Fruit fly (Drosophila melanogaster) whole organism, embryonic: ENCODE results near the gene CG13097.

Experiments used
- ATbp ChIP-seq: fragments of 200-800 bp; sonication (Bioruptor generic); optimal IDR thresholded peaks from 2 replicates; lab custom pipeline; 2017; ENCODE audit warnings: missing biosample characterization, mild to moderate bottlenecking, missing genetic modification characterization, missing genetic modification reagents
- Abd-B ChIP-seq: fragments of 200-800 bp; sonication (Bioruptor generic); optimal IDR thresholded peaks from 2 replicates; lab custom pipeline; 2018; ENCODE audit warnings: missing biosample characterization, mild to moderate bottlenecking, missing genetic modification characterization, moderate library complexity
- Atf3 ChIP-seq: fragments of 200-800 bp; sonication (Bioruptor generic); optimal IDR thresholded peaks from 3 replicates; lab custom pipeline; 2016; ENCODE audit warnings: missing biosample characterization, missing genetic modification characterization
- Atf6 ChIP-seq: fragments of 200-800 bp; sonication (Bioruptor generic); IDR thresholded peaks from 2 replicates; pipeline ENCODE4 v1.3.6; 2022; ENCODE audit warnings: missing biosample characterization, missing genetic modification characterization
- Bteb2 ChIP-seq: fragments of 200-800 bp; sonication (Bioruptor generic); optimal IDR thresholded peaks from 2 replicates; lab custom pipeline; 2016; ENCODE audit warnings: missing biosample characterization, missing genetic modification characterization
- CG11085 ChIP-seq: fragments of 200-800 bp; sonication (Bioruptor generic); IDR thresholded peaks from 2 replicates; pipeline ENCODE4 v1.3.6; 2022; ENCODE audit warnings: missing biosample characterization, missing genetic modification characterization
- CG11504 ChIP-seq: fragments of 200-800 bp; sonication (Bioruptor generic); optimal IDR thresholded peaks from 3 replicates; lab custom pipeline; 2019; ENCODE audit warnings: missing biosample characterization, mild to moderate bottlenecking, missing genetic modification characterization, moderate library complexity
- CG12071 ChIP-seq: fragments of 200-800 bp; sonication (Bioruptor generic); optimal IDR thresholded peaks from 3 replicates; lab custom pipeline; 2018; ENCODE audit warnings: missing biosample characterization, mild to moderate bottlenecking, missing genetic modification characterization
- CG12219 ChIP-seq: fragments of 200-800 bp; sonication (Bioruptor generic); optimal IDR thresholded peaks from 3 replicates; lab custom pipeline; 2018; ENCODE audit warnings: missing biosample characterization, mild to moderate bottlenecking, missing genetic modification characterization
- CG14014 ChIP-seq: fragments of 200-800 bp; sonication (Bioruptor generic); IDR thresholded peaks from 2 replicates; pipeline ENCODE4 v1.3.6; 2022; ENCODE audit warnings: missing biosample characterization, missing genetic modification characterization
- CG1603 ChIP-seq: fragments of 200-800 bp; sonication (Bioruptor generic); optimal IDR thresholded peaks from 2 replicates; lab custom pipeline; 2019; ENCODE audit warnings: missing biosample characterization, mild to moderate bottlenecking, missing genetic modification characterization, moderate library complexity
- CG17328 ChIP-seq: fragments of 200-800 bp; sonication (Bioruptor generic); IDR thresholded peaks from 2 replicates; pipeline ENCODE4 v1.3.6; 2022; ENCODE audit warnings: missing biosample characterization, missing genetic modification characterization
- CG17612 ChIP-seq: fragments of 200-800 bp; sonication (Bioruptor generic); IDR thresholded peaks from 2 replicates; pipeline ENCODE4 v1.3.6; 2022; ENCODE audit warnings: missing biosample characterization, missing genetic modification characterization
- CG17829 ChIP-seq: fragments of 200-800 bp; optimal IDR thresholded peaks from 2 replicates; lab custom pipeline; 2019; ENCODE audit warnings: missing biosample characterization, mild to moderate bottlenecking, missing genetic modification characterization, moderate library complexity
- CG17912 ChIP-seq: fragments of 200-800 bp; sonication (Bioruptor generic); optimal IDR thresholded peaks from 2 replicates; lab custom pipeline; 2018; ENCODE audit warnings: missing biosample characterization, mild to moderate bottlenecking, missing genetic modification characterization
- CG1792 ChIP-seq: fragments of 200-800 bp; sonication (Bioruptor generic); optimal IDR thresholded peaks from 2 replicates; lab custom pipeline; 2016; ENCODE audit warnings: missing biosample characterization, missing genetic modification characterization
- CG2712 ChIP-seq: fragments of 200-800 bp; optimal IDR thresholded peaks from 3 replicates; lab custom pipeline; 2019; ENCODE audit warnings: missing biosample characterization, mild to moderate bottlenecking, missing genetic modification characterization, moderate library complexity
- CG33213 ChIP-seq: fragments of 200-800 bp; sonication (Bioruptor generic); optimal IDR thresholded peaks from 3 replicates; lab custom pipeline; 2016; ENCODE audit warnings: missing biosample characterization, missing genetic modification characterization
- CG33557 ChIP-seq: fragments of 200-800 bp; sonication (Bioruptor generic); optimal IDR thresholded peaks from 2 replicates; lab custom pipeline; 2019; ENCODE audit warnings: missing biosample characterization, mild to moderate bottlenecking, missing genetic modification characterization, moderate library complexity
- CG3838 ChIP-seq: fragments of 200-800 bp; sonication (Bioruptor generic); optimal IDR thresholded peaks from 3 replicates; lab custom pipeline; 2016; ENCODE audit warnings: missing biosample characterization, missing genetic modification characterization
- CG42726 ChIP-seq: fragments of 200-800 bp; sonication (Bioruptor generic); IDR thresholded peaks from 2 replicates; pipeline ENCODE4 v1.3.6; 2022; ENCODE audit warnings: missing biosample characterization, missing genetic modification characterization; ENCODE audit not compliant: partially characterized antibody
- CrebB ChIP-seq: fragments of 200-800 bp; sonication (Bioruptor generic); optimal IDR thresholded peaks from 3 replicates; lab custom pipeline; 2018; ENCODE audit warnings: missing biosample characterization, mild to moderate bottlenecking, missing genetic modification characterization
- Dbx ChIP-seq: fragments of 200-800 bp; sonication (Bioruptor generic); IDR thresholded peaks from 3 replicates; pipeline ENCODE4 v1.3.6; 2022; ENCODE audit warnings: missing biosample characterization, missing genetic modification characterization
- Dek ChIP-seq: fragments of 200-800 bp; sonication (Bioruptor generic); optimal IDR thresholded peaks from 3 replicates; lab custom pipeline; 2019; ENCODE audit warnings: missing biosample characterization, mild to moderate bottlenecking, missing genetic modification characterization, moderate library complexity
- Fer1 ChIP-seq: fragments of 200-800 bp; sonication (Bioruptor generic); optimal IDR thresholded peaks from 2 replicates; lab custom pipeline; 2017; ENCODE audit warnings: missing biosample characterization, mild to moderate bottlenecking, missing genetic modification characterization
- Fer2 ChIP-seq: fragments of 200-800 bp; sonication (Bioruptor generic); optimal IDR thresholded peaks from 2 replicates; lab custom pipeline; 2018; ENCODE audit warnings: missing biosample characterization, mild to moderate bottlenecking, missing genetic modification characterization, moderate library complexity
- Fer3 ChIP-seq: fragments of 200-800 bp; sonication (Bioruptor generic); optimal IDR thresholded peaks from 2 replicates; lab custom pipeline; 2018; ENCODE audit warnings: missing biosample characterization, mild to moderate bottlenecking, missing genetic modification characterization, moderate library complexity
- Mes4 ChIP-seq: fragments of 200-800 bp; sonication (Bioruptor generic); optimal IDR thresholded peaks from 2 replicates; lab custom pipeline; 2016; ENCODE audit warnings: missing biosample characterization, missing genetic modification characterization
- NK7.1 ChIP-seq: fragments of 200-800 bp; sonication (Bioruptor generic); optimal IDR thresholded peaks from 3 replicates; lab custom pipeline; 2016; ENCODE audit warnings: missing biosample characterization, missing genetic modification characterization
- Ravus ChIP-seq: fragments of 200-800 bp; sonication (Bioruptor generic); IDR thresholded peaks from 2 replicates; pipeline ENCODE4 v1.3.6; 2022; ENCODE audit warnings: missing biosample characterization, missing genetic modification characterization
- Stat92E ChIP-seq, 3 experiments: fragments of >200 bp in 2 of 3; fragments of 200-800 bp in 1 of 3; sonication (Bioruptor generic) in 1 of 3; optimal IDR thresholded peaks; 2 replicates each; lab custom pipeline; 2017 to 2019; ENCODE audit warnings: missing biosample characterization in 3 of 3, missing genetic modification characterization in 3 of 3, mild to moderate bottlenecking in 1 of 3, moderate library complexity in 1 of 3
- YL-1 ChIP-seq: fragments of 200-800 bp; sonication (Bioruptor generic); optimal IDR thresholded peaks from 3 replicates; lab custom pipeline; 2017; ENCODE audit warnings: missing biosample characterization, mild to moderate bottlenecking, missing genetic modification characterization
- ab ChIP-seq: fragments of 200-800 bp; sonication (Bioruptor generic); optimal IDR thresholded peaks from 2 replicates; lab custom pipeline; 2016; ENCODE audit warnings: missing biosample characterization, missing genetic modification characterization
- cad ChIP-seq: fragments of >200 bp; optimal IDR thresholded peaks from 2 replicates; lab custom pipeline; 2017; ENCODE audit warnings: missing biosample characterization, missing genetic modification characterization
- cato ChIP-seq: fragments of 200-800 bp; sonication (Bioruptor generic); optimal IDR thresholded peaks from 2 replicates; lab custom pipeline; 2016; ENCODE audit warnings: missing biosample characterization, missing genetic modification characterization, borderline replicate concordance
- cwo ChIP-seq: fragments of 200-800 bp; sonication (Bioruptor generic); optimal IDR thresholded peaks from 3 replicates; lab custom pipeline; 2017; ENCODE audit warnings: missing biosample characterization, missing genetic modification characterization, mild to moderate bottlenecking, moderate library complexity, missing genetic modification reagents
- gfzf ChIP-seq: fragments of 200-800 bp; sonication (Bioruptor generic); optimal IDR thresholded peaks from 2 replicates; lab custom pipeline; 2016; ENCODE audit warnings: missing biosample characterization, mild to moderate bottlenecking, missing genetic modification characterization, moderate library complexity
- gro ChIP-seq: fragments of 200-800 bp; sonication (Bioruptor generic); optimal IDR thresholded peaks from 2 replicates; lab custom pipeline; 2016; ENCODE audit warnings: missing biosample characterization, missing genetic modification characterization
- kah ChIP-seq: fragments of 200-800 bp; sonication (Bioruptor generic); optimal IDR thresholded peaks from 2 replicates; lab custom pipeline; 2018; ENCODE audit warnings: missing biosample characterization, mild to moderate bottlenecking, missing genetic modification characterization
- kay ChIP-seq: fragments of 200-800 bp; sonication (Bioruptor generic); optimal IDR thresholded peaks from 2 replicates; lab custom pipeline; 2016; ENCODE audit warnings: missing biosample characterization, missing genetic modification characterization
- klu ChIP-seq: fragments of 200-800 bp; sonication (Bioruptor generic); IDR thresholded peaks from 2 replicates; pipeline ENCODE4 v1.3.6; 2022; ENCODE audit warnings: missing biosample characterization, missing genetic modification characterization
- p53 ChIP-seq: fragments of 200-800 bp; sonication (Bioruptor generic); optimal IDR thresholded peaks from 2 replicates; lab custom pipeline; 2016; ENCODE audit warnings: missing biosample characterization, missing genetic modification characterization
- prd ChIP-seq, 3 experiments: fragments of >200 bp in 2 of 3; fragments of 200-800 bp in 1 of 3; sonication (Bioruptor generic) in 1 of 3; optimal IDR thresholded peaks in 2 of 3; IDR thresholded peaks in 1 of 3; 2 replicates in 2 of 3; 3 replicates in 1 of 3; pipeline versions ENCODE4 v1.3.6 to Lab custom; 2017 to 2022; ENCODE audit warnings: missing biosample characterization in 1 of 3, missing genetic modification characterization in 1 of 3
- repo ChIP-seq: fragments of 200-800 bp; sonication (Bioruptor generic); optimal IDR thresholded peaks from 2 replicates; lab custom pipeline; 2016; ENCODE audit warnings: missing biosample characterization, missing genetic modification characterization
- run ChIP-seq: fragments of 200-800 bp; sonication (Bioruptor generic); optimal IDR thresholded peaks from 3 replicates; lab custom pipeline; 2018; ENCODE audit warnings: missing biosample characterization, mild to moderate bottlenecking, missing genetic modification characterization
- stwl ChIP-seq: fragments of 200-800 bp; sonication (Bioruptor generic); optimal IDR thresholded peaks from 3 replicates; lab custom pipeline; 2018; ENCODE audit warnings: missing biosample characterization, mild to moderate bottlenecking, missing genetic modification characterization, moderate library complexity
- tio ChIP-seq: fragments of 200-800 bp; sonication (Bioruptor generic); optimal IDR thresholded peaks from 2 replicates; lab custom pipeline; 2017; ENCODE audit warnings: missing biosample characterization, missing genetic modification characterization, inconsistent platforms
- toy ChIP-seq: fragments of 200-800 bp; sonication (Bioruptor generic); IDR thresholded peaks from 2 replicates; pipeline ENCODE4 v1.3.6; 2022; ENCODE audit warnings: missing biosample characterization, missing genetic modification characterization
- usp ChIP-seq: fragments of >200 bp; optimal IDR thresholded peaks from 2 replicates; lab custom pipeline; 2017; ENCODE audit warnings: missing biosample characterization, missing genetic modification characterization
- wek ChIP-seq: fragments of 200-800 bp; sonication (Bioruptor generic); optimal IDR thresholded peaks from 3 replicates; lab custom pipeline; 2018; ENCODE audit warnings: missing biosample characterization, mild to moderate bottlenecking, missing genetic modification characterization, moderate library complexity
- zen2 ChIP-seq: fragments of 200-800 bp; sonication (Bioruptor generic); IDR thresholded peaks from 3 replicates; pipeline ENCODE4 v1.3.6; 2022; ENCODE audit warnings: missing biosample characterization, missing genetic modification characterization; ENCODE audit not compliant: partially characterized antibody

Gene CG13097

DNA sequence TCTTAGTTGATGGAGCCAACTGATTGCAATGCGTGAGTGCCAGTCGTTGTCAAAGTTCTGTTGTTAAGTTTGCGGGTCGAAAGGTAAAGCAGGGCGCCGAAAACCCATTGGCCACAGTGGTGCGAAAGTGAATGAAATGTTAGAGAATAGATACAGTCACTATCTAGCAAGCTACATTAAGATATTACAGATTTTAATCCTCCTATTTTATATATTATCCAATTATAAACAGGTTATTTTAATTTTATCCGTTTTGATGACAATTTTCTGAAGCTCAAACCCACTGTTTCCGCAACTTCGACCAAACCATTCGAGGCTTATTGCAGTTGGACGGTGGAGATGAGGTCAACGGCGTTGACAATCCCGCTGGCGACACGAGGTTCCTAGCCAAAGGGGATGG lies 37.8 kb upstream of the CG13097 start (continued):
- peak; percentile 37 for TF ChIP-seq CG12219 (GFP tag; lab: Kevin White, UChicago)
- no peak for TF ChIP-seq toy (GFP tag; lab: Robert Waterston, UW)
- no peak for TF ChIP-seq Dek (tag; lab: Kevin White, UChicago)
- TF ChIP-seq Mes4 (GFP tag; lab: Kevin White, UChicago): no peak
- no peak for TF ChIP-seq CG12071 (GFP tag; lab: Kevin White, UChicago)
- peak; percentile 62 for TF ChIP-seq CG2712 (tag; lab: Kevin White, UChicago)
- TF ChIP-seq YL-1: no peak
- no peak for TF ChIP-seq wek (GFP tag; lab: Kevin White, UChicago)
- TF ChIP-seq CG14014 (GFP tag; lab: Robert Waterston, UW): no peak
- TF ChIP-seq CG17829 (tag; lab: Kevin White, UChicago): peak; percentile 30
- TF ChIP-seq CG17612 (GFP tag; lab: Robert Waterston, UW): no peak
- no peak for TF ChIP-seq Fer2 (tag; lab: Kevin White, UChicago)
- no peak for TF ChIP-seq CG1792 (GFP tag; lab: Kevin White, UChicago)
- no peak for TF ChIP-seq kah
- TF ChIP-seq stwl: no peak
- TF ChIP-seq cato (GFP tag; lab: Kevin White, UChicago): no peak
- TF ChIP-seq Bteb2: no peak
- TF ChIP-seq CG3838 (GFP tag; lab: Kevin White, UChicago): no peak
- no peak for TF ChIP-seq Dbx (GFP tag; lab: Robert Waterston, UW)
- TF ChIP-seq CG1603 (tag; lab: Kevin White, UChicago): peak; percentile 47
- TF ChIP-seq Abd-B (GFP tag; lab: Kevin White, UChicago): no peak
- TF ChIP-seq Ravus: no peak
- no peak for TF ChIP-seq run (tag; lab: Kevin White, UChicago)
- TF ChIP-seq gro (GFP tag; lab: Kevin White, UChicago): no peak
- TF ChIP-seq Fer3 (tag; lab: Kevin White, UChicago): peak; percentile 11
- TF ChIP-seq CG17328 (GFP tag; lab: Robert Waterston, UW): peak; percentile 36; the same call in 1 of the 2 replicates
- no peak for TF ChIP-seq kay (GFP tag; lab: Kevin White, UChicago)
- no peak for TF ChIP-seq Atf3 (GFP tag; lab: Kevin White, UChicago)
- TF ChIP-seq p53: no peak
- TF ChIP-seq CG17912 (GFP tag; lab: Kevin White, UChicago): no peak
- TF ChIP-seq Atf6 (GFP tag; lab: Robert Waterston, UW): no peak
- no peak for TF ChIP-seq prd (optimal IDR thresholded peaks at IDR 0.05; lab: Kevin White, UChicago)
- peak; percentile 66; the same call in 2 of the 3 replicates for TF ChIP-seq prd (GFP tag; IDR thresholded peaks at IDR 0.05; lab: Robert Waterston, UW)
- no peak for TF ChIP-seq tio (GFP tag; lab: Kevin White, UChicago)
- no peak for TF ChIP-seq usp
- TF ChIP-seq CrebB (tag; lab: Kevin White, UChicago): no peak
- TF ChIP-seq NK7.1 (GFP tag; lab: Kevin White, UChicago): no peak
- no peak for TF ChIP-seq ATbp (GFP tag; lab: Kevin White, UChicago)
- no peak for TF ChIP-seq repo (GFP tag; lab: Kevin White, UChicago)
- no peak for TF ChIP-seq Stat92E (GFP tag; optimal IDR thresholded peaks at IDR 0.05; lab: Kevin White, UChicago)
- TF ChIP-seq ab (GFP tag; lab: Kevin White, UChicago): no peak
- TF ChIP-seq CG11085 (GFP tag; lab: Robert Waterston, UW): no peak
- TF ChIP-seq CG33557: no peak
- no peak for TF ChIP-seq gfzf (GFP tag; lab: Kevin White, UChicago)
- TF ChIP-seq zen2: no peak
- TF ChIP-seq CG11504 (tag; lab: Kevin White, UChicago): peak; percentile 34
- TF ChIP-seq CG33213 (GFP tag; lab: Kevin White, UChicago): no peak
- no peak for TF ChIP-seq cad (GFP tag; lab: Kevin White, UChicago)
- no peak for TF ChIP-seq cwo
- no peak for TF ChIP-seq klu (GFP tag; lab: Robert Waterston, UW)
- no peak for TF ChIP-seq CG42726 (GFP tag; lab: Robert Waterston, UW)
- peak; percentile 5 for TF ChIP-seq Fer1
